Fruit fly (Drosophila melanogaster) whole organism, embryonic: ENCODE data around the gene CG10492.

Source experiments
- ATbp ChIP-seq: fragments of 200-800 bp; sonication (Bioruptor generic); optimal IDR thresholded peaks from 2 replicates; lab custom pipeline; 2017; ENCODE audit warnings: missing biosample characterization, mild to moderate bottlenecking, missing genetic modification characterization, missing genetic modification reagents
- Adf1 ChIP-seq: fragments of 200-800 bp; sonication (Bioruptor generic); IDR thresholded peaks from 2 replicates; pipeline ENCODE4 v1.3.6; 2022; ENCODE audit warnings: missing biosample characterization, missing genetic modification characterization
- CG10543 ChIP-seq: fragments of 200-800 bp; sonication (Bioruptor generic); optimal IDR thresholded peaks from 3 replicates; lab custom pipeline; 2017; ENCODE audit warnings: missing biosample characterization, mild to moderate bottlenecking, missing genetic modification characterization, moderate library complexity
- CG11085 ChIP-seq: fragments of 200-800 bp; sonication (Bioruptor generic); IDR thresholded peaks from 2 replicates; pipeline ENCODE4 v1.3.6; 2022; ENCODE audit warnings: missing biosample characterization, missing genetic modification characterization
- CG11504 ChIP-seq: fragments of 200-800 bp; sonication (Bioruptor generic); optimal IDR thresholded peaks from 3 replicates; lab custom pipeline; 2019; ENCODE audit warnings: missing biosample characterization, mild to moderate bottlenecking, missing genetic modification characterization, moderate library complexity
- CG12071 ChIP-seq: fragments of 200-800 bp; sonication (Bioruptor generic); optimal IDR thresholded peaks from 3 replicates; lab custom pipeline; 2018; ENCODE audit warnings: missing biosample characterization, mild to moderate bottlenecking, missing genetic modification characterization
- CG13296 ChIP-seq: fragments of 200-800 bp; sonication (Bioruptor generic); optimal IDR thresholded peaks from 3 replicates; lab custom pipeline; 2018; ENCODE audit warnings: missing biosample characterization, mild to moderate bottlenecking, missing genetic modification characterization
- CG14014 ChIP-seq: fragments of 200-800 bp; sonication (Bioruptor generic); IDR thresholded peaks from 2 replicates; pipeline ENCODE4 v1.3.6; 2022; ENCODE audit warnings: missing biosample characterization, missing genetic modification characterization
- CG15479 ChIP-seq: fragments of 200-800 bp; sonication (Bioruptor generic); optimal IDR thresholded peaks from 3 replicates; lab custom pipeline; 2019; ENCODE audit warnings: missing biosample characterization, mild to moderate bottlenecking, missing genetic modification characterization, moderate library complexity
- CG15601 ChIP-seq: fragments of 200-800 bp; sonication (Bioruptor generic); optimal IDR thresholded peaks from 3 replicates; lab custom pipeline; 2019; ENCODE audit warnings: missing biosample characterization, mild to moderate bottlenecking, missing genetic modification characterization, moderate library complexity
- CG1647 ChIP-seq: fragments of 200-800 bp; sonication (Bioruptor generic); optimal IDR thresholded peaks from 3 replicates; lab custom pipeline; 2016; ENCODE audit warnings: missing biosample characterization, missing genetic modification characterization
- CG18599 ChIP-seq: fragments of 200-800 bp; sonication (Bioruptor generic); optimal IDR thresholded peaks from 3 replicates; lab custom pipeline; 2017; ENCODE audit warnings: missing biosample characterization, missing genetic modification characterization, mild to moderate bottlenecking, moderate library complexity, missing genetic modification reagents
- CG31388 ChIP-seq: fragments of 200-800 bp; sonication (Bioruptor generic); optimal IDR thresholded peaks from 2 replicates; lab custom pipeline; 2016; ENCODE audit warnings: missing biosample characterization, missing genetic modification characterization
- CG32532 ChIP-seq: fragments of 200-800 bp; sonication (Bioruptor generic); IDR thresholded peaks from 2 replicates; pipeline ENCODE4 v1.3.6; 2022; ENCODE audit warnings: missing biosample characterization, missing genetic modification characterization
- CG3281 ChIP-seq: fragments of 200-800 bp; sonication (Bioruptor generic); optimal IDR thresholded peaks from 3 replicates; lab custom pipeline; 2017; ENCODE audit warnings: missing biosample characterization, mild to moderate bottlenecking, missing genetic modification characterization
- CG42726 ChIP-seq: fragments of 200-800 bp; sonication (Bioruptor generic); IDR thresholded peaks from 2 replicates; pipeline ENCODE4 v1.3.6; 2022; ENCODE audit warnings: missing biosample characterization, missing genetic modification characterization; ENCODE audit not compliant: partially characterized antibody
- CG7372 ChIP-seq: fragments of 200-800 bp; sonication (Bioruptor generic); IDR thresholded peaks from 2 replicates; pipeline ENCODE4 v1.3.6; 2022; ENCODE audit warnings: missing biosample characterization, missing genetic modification characterization
- CG9932 ChIP-seq: fragments of 200-800 bp; sonication (Bioruptor generic); IDR thresholded peaks from 2 replicates; pipeline ENCODE4 v1.3.6; 2022; ENCODE audit warnings: missing biosample characterization, missing genetic modification characterization
- Ets65A ChIP-seq: fragments of 200-800 bp; sonication (Bioruptor generic); peaks from one replicate; lab custom pipeline; 2016; ENCODE audit warnings: missing biosample characterization, missing genetic modification characterization
- Hey ChIP-seq: fragments of 200-800 bp; sonication (Bioruptor generic); optimal IDR thresholded peaks from 3 replicates; lab custom pipeline; 2018; ENCODE audit warnings: missing biosample characterization, mild to moderate bottlenecking, missing genetic modification characterization
- Lhr ChIP-seq: fragments of 200-800 bp; sonication (Bioruptor generic); optimal IDR thresholded peaks from 3 replicates; lab custom pipeline; 2017; ENCODE audit warnings: mild to moderate bottlenecking, missing biosample characterization, missing genetic modification reagents, missing genetic modification characterization
- Myb ChIP-seq: fragments of 200-800 bp; sonication (Bioruptor generic); optimal IDR thresholded peaks from 2 replicates; lab custom pipeline; 2016; ENCODE audit warnings: missing biosample characterization, missing genetic modification characterization
- Trl ChIP-seq, 3 experiments: fragments of >200 bp in 2 of 3; fragments of 200-800 bp in 1 of 3; sonication (Bioruptor generic) in 1 of 3; optimal IDR thresholded peaks; 2 replicates in 1 of 3; 3 replicates in 2 of 3; lab custom pipeline; 2016 to 2017; ENCODE audit warnings: missing biosample characterization in 1 of 3, missing genetic modification characterization in 1 of 3
- abd-A ChIP-seq: fragments of 200-800 bp; sonication (Bioruptor generic); optimal IDR thresholded peaks from 3 replicates; lab custom pipeline; 2019; ENCODE audit warnings: missing biosample characterization, mild to moderate bottlenecking, missing genetic modification characterization, moderate library complexity
- ato ChIP-seq: fragments of 200-800 bp; sonication (Bioruptor generic); IDR thresholded peaks from 2 replicates; pipeline ENCODE4 v1.3.6; 2022; ENCODE audit warnings: missing biosample characterization, missing genetic modification characterization; ENCODE audit not compliant: partially characterized antibody
- br ChIP-seq: fragments of >200 bp; optimal IDR thresholded peaks from 2 replicates; lab custom pipeline; 2017
- chm ChIP-seq: fragments of 200-800 bp; sonication (Bioruptor generic); IDR thresholded peaks from 2 replicates; pipeline ENCODE4 v1.3.6; 2022; ENCODE audit warnings: missing biosample characterization, missing genetic modification characterization
- ci ChIP-seq: fragments of 200-800 bp; sonication (Bioruptor generic); IDR thresholded peaks from 3 replicates; pipeline ENCODE4 v1.3.6; 2022; ENCODE audit warnings: missing biosample characterization, missing genetic modification characterization
- crc ChIP-seq: fragments of 200-800 bp; sonication (Bioruptor generic); optimal IDR thresholded peaks from 2 replicates; lab custom pipeline; 2016; ENCODE audit warnings: missing biosample characterization, missing genetic modification characterization
- crol ChIP-seq: fragments of 200-800 bp; sonication (Bioruptor generic); IDR thresholded peaks from 2 replicates; pipeline ENCODE4 v1.3.6; 2022; ENCODE audit warnings: missing biosample characterization, missing genetic modification characterization
- dmrt11E ChIP-seq: fragments of 200-800 bp; sonication (Bioruptor generic); optimal IDR thresholded peaks from 3 replicates; lab custom pipeline; 2018; ENCODE audit warnings: missing biosample characterization, mild to moderate bottlenecking, missing genetic modification characterization, moderate library complexity
- hbn ChIP-seq: fragments of 200-800 bp; sonication (Bioruptor generic); IDR thresholded peaks from 2 replicates; pipeline ENCODE4 v1.3.6; 2022; ENCODE audit warnings: missing biosample characterization, missing genetic modification characterization; ENCODE audit not compliant: partially characterized antibody
- hkb ChIP-seq, 2 experiments: fragments of 200-800 bp in 1 of 2; fragments of >200 bp in 1 of 2; sonication (Bioruptor generic) in 1 of 2; IDR thresholded peaks in 1 of 2; optimal IDR thresholded peaks in 1 of 2; 2 replicates each; pipeline versions ENCODE4 v1.3.6 to Lab custom; 2017 to 2022; ENCODE audit warnings: missing biosample characterization in 1 of 2, missing genetic modification characterization in 1 of 2
- ind ChIP-seq: fragments of 200-800 bp; sonication (Bioruptor generic); optimal IDR thresholded peaks from 3 replicates; lab custom pipeline; 2016; ENCODE audit warnings: missing biosample characterization, missing genetic modification characterization
- jigr1 ChIP-seq: fragments of 200-800 bp; sonication (Bioruptor generic); IDR thresholded peaks from 3 replicates; pipeline ENCODE4 v1.3.6; 2022; ENCODE audit warnings: missing biosample characterization, missing genetic modification characterization
- lab ChIP-seq: fragments of 200-800 bp; sonication (Bioruptor generic); optimal IDR thresholded peaks from 3 replicates; lab custom pipeline; 2017; ENCODE audit warnings: missing biosample characterization, missing genetic modification characterization, mild to moderate bottlenecking, moderate library complexity, missing genetic modification reagents
- mirr ChIP-seq: fragments of 200-800 bp; sonication (Bioruptor generic); optimal IDR thresholded peaks from 3 replicates; lab custom pipeline; 2018; ENCODE audit warnings: missing biosample characterization, mild to moderate bottlenecking, missing genetic modification characterization
- nom ChIP-seq: fragments of 200-800 bp; sonication (Bioruptor generic); optimal IDR thresholded peaks from 2 replicates; lab custom pipeline; 2017; ENCODE audit warnings: missing biosample characterization, missing genetic modification characterization, mild to moderate bottlenecking, moderate library complexity, missing genetic modification reagents
- oc ChIP-seq: fragments of 200-800 bp; sonication (Bioruptor generic); optimal IDR thresholded peaks from 2 replicates; lab custom pipeline; 2018; ENCODE audit warnings: missing biosample characterization, mild to moderate bottlenecking, missing genetic modification characterization, moderate library complexity
- odd ChIP-seq: fragments of 200-800 bp; sonication (Bioruptor generic); optimal IDR thresholded peaks from 2 replicates; lab custom pipeline; 2017; ENCODE audit warnings: missing biosample characterization, mild to moderate bottlenecking, missing genetic modification characterization
- onecut ChIP-seq: fragments of 200-800 bp; sonication (Bioruptor generic); IDR thresholded peaks from 2 replicates; pipeline ENCODE4 v1.3.6; 2022; ENCODE audit warnings: missing biosample characterization, missing genetic modification characterization
- pfk ChIP-seq: fragments of 200-800 bp; sonication (Bioruptor generic); optimal IDR thresholded peaks from 2 replicates; lab custom pipeline; 2018; ENCODE audit warnings: missing biosample characterization, mild to moderate bottlenecking, missing genetic modification characterization, moderate library complexity
- prd ChIP-seq, 3 experiments: fragments of >200 bp in 2 of 3; fragments of 200-800 bp in 1 of 3; sonication (Bioruptor generic) in 1 of 3; optimal IDR thresholded peaks in 2 of 3; IDR thresholded peaks in 1 of 3; 2 replicates in 2 of 3; 3 replicates in 1 of 3; pipeline versions ENCODE4 v1.3.6 to Lab custom; 2017 to 2022; ENCODE audit warnings: missing biosample characterization in 1 of 3, missing genetic modification characterization in 1 of 3
- ranshi ChIP-seq: fragments of 200-800 bp; sonication (Bioruptor generic); IDR thresholded peaks from 2 replicates; pipeline ENCODE4 v1.3.6; 2022; ENCODE audit warnings: missing biosample characterization, missing genetic modification characterization
- scrt ChIP-seq: fragments of 200-800 bp; sonication (Bioruptor generic); optimal IDR thresholded peaks from 2 replicates; lab custom pipeline; 2018; ENCODE audit warnings: missing biosample characterization, mild to moderate bottlenecking, missing genetic modification characterization, moderate library complexity
- sd ChIP-seq: fragments of 200-800 bp; sonication (Bioruptor generic); optimal IDR thresholded peaks from 3 replicates; lab custom pipeline; 2018; ENCODE audit warnings: missing biosample characterization, mild to moderate bottlenecking, missing genetic modification characterization, moderate library complexity
- sens ChIP-seq: fragments of 200-800 bp; sonication (Bioruptor generic); peaks from one replicate; lab custom pipeline; 2016; ENCODE audit warnings: missing biosample characterization, missing genetic modification characterization
- vfl ChIP-seq: fragments of 200-800 bp; sonication (Bioruptor generic); optimal IDR thresholded peaks from 2 replicates; lab custom pipeline; 2016; ENCODE audit warnings: missing biosample characterization, missing genetic modification characterization
- vvl ChIP-seq: fragments of 200-800 bp; sonication (Bioruptor generic); IDR thresholded peaks from 2 replicates; pipeline ENCODE4 v1.3.6; 2022; ENCODE audit warnings: missing biosample characterization, missing genetic modification characterization
- wek ChIP-seq: fragments of 200-800 bp; sonication (Bioruptor generic); optimal IDR thresholded peaks from 3 replicates; lab custom pipeline; 2018; ENCODE audit warnings: missing biosample characterization, mild to moderate bottlenecking, missing genetic modification characterization, moderate library complexity
- z ChIP-seq: fragments of 200-800 bp; sonication (Bioruptor generic); IDR thresholded peaks from 3 replicates; pipeline ENCODE4 v1.3.6; 2022; ENCODE audit warnings: missing biosample characterization, missing genetic modification characterization
- zen2 ChIP-seq: fragments of 200-800 bp; sonication (Bioruptor generic); IDR thresholded peaks from 3 replicates; pipeline ENCODE4 v1.3.6; 2022; ENCODE audit warnings: missing biosample characterization, missing genetic modification characterization; ENCODE audit not compliant: partially characterized antibody

The CG10492 gene

dm6 chr2L:19017060-19017459 is 36.8 kb upstream of the CG10492 start:
- TF ChIP-seq CG11085 (GFP tag; lab: Robert Waterston, UW) (no peak), scrt (no peak), CG15601 (tag; lab: Kevin White, UChicago) (no peak), Myb (no peak), nom (GFP tag; lab: Kevin White, UChicago) (no peak), CG10543 (GFP tag; lab: Kevin White, UChicago) (peak; percentile 23), CG9932 (GFP tag; lab: Robert Waterston, UW) (no peak), pfk (no peak), jigr1 (GFP tag; lab: Robert Waterston, UW) (no peak), ato (GFP tag; lab: Robert Waterston, UW) (no peak), ind (GFP tag; lab: Kevin White, UChicago) (no peak), hkb (optimal IDR thresholded peaks at IDR 0.05; lab: Kevin White, UChicago) (no peak), hkb (GFP tag; IDR thresholded peaks at IDR 0.05; lab: Robert Waterston, UW) (no peak), chm (no peak), Trl (optimal IDR thresholded peaks at IDR 0.05; lab: Kevin White, UChicago) (no peak), Trl (GFP tag; optimal IDR thresholded peaks at IDR 0.05; lab: Kevin White, UChicago) (no peak), br (lab: Kevin White, UChicago) (no peak), ranshi (GFP tag; lab: Robert Waterston, UW) (no peak), wek (GFP tag; lab: Kevin White, UChicago) (no peak), CG31388 (GFP tag; lab: Kevin White, UChicago) (no peak), CG14014 (GFP tag; lab: Robert Waterston, UW) (no peak), sens (no peak), CG15479 (GFP tag; lab: Kevin White, UChicago) (no peak), vvl (GFP tag; lab: Robert Waterston, UW) (no peak), CG1647 (GFP tag; lab: Kevin White, UChicago) (no peak), vfl (GFP tag; lab: Kevin White, UChicago) (no peak), CG11504 (tag; lab: Kevin White, UChicago) (no peak), lab (peak; percentile 18), Hey (tag; lab: Kevin White, UChicago) (peak; percentile 42), CG7372 (GFP tag; lab: Robert Waterston, UW) (no peak), CG32532 (GFP tag; lab: Robert Waterston, UW) (no peak), CG18599 (GFP tag; lab: Kevin White, UChicago) (peak; percentile 8), Lhr (GFP tag; lab: Kevin White, UChicago) (no peak), prd (optimal IDR thresholded peaks at IDR 0.05; lab: Kevin White, UChicago) (no peak), prd (GFP tag; IDR thresholded peaks at IDR 0.05; lab: Robert Waterston, UW) (no peak), hbn (GFP tag; lab: Robert Waterston, UW) (no peak), abd-A (tag; lab: Kevin White, UChicago) (peak; percentile 91), CG42726 (no peak), ATbp (GFP tag; lab: Kevin White, UChicago) (no peak), crc (no peak), CG13296 (GFP tag; lab: Kevin White, UChicago) (no peak), dmrt11E (tag; lab: Kevin White, UChicago) (no peak)

dm6 chr2L:19018266-19018665 is 35.6 kb upstream of the CG10492 start:
- TF ChIP-seq odd (GFP tag; lab: Kevin White, UChicago) (no peak), z (GFP tag; lab: Robert Waterston, UW) (no peak), Ets65A (peak; percentile 69), crol (GFP tag; lab: Robert Waterston, UW) (peak; percentile 70), oc (peak; percentile 32), Adf1 (peak; percentile 34; the same call in 1 of the 2 replicates), ci (GFP tag; lab: Robert Waterston, UW) (0 out of 3 replicates have a peak, but pooled peaks have one; percentile 15), onecut (GFP tag; lab: Robert Waterston, UW) (no peak), mirr (GFP tag; lab: Kevin White, UChicago) (peak; percentile 73), sd (tag; lab: Kevin White, UChicago) (peak; percentile 4), zen2 (GFP tag; lab: Robert Waterston, UW) (no peak), CG12071 (peak; percentile 22), CG3281 (GFP tag; lab: Kevin White, UChicago) (no peak)
